Worm (Caenorhabditis elegans) whole organism, late embryonic: ENCODE data around the gene T23G4.127.
"Not testable (repeated sequence)": the region's sequence is repeated elsewhere in the genome, so short reads cannot be mapped to it uniquely, and the experiment has no call there.

Source experiments
- F13H6.1 ChIP-seq: sonication (generic microtip); optimal IDR thresholded peaks from 2 replicates; lab custom pipeline; 2016; ENCODE audit warnings: missing genetic modification characterization, missing compliant biosample characterization
- ceh-30 ChIP-seq: fragments of 150-350 bp; optimal IDR thresholded peaks from 2 replicates; lab custom pipeline; 2014; ENCODE audit warnings: missing biosample characterization, missing genetic modification characterization
- ceh-34 ChIP-seq: sonication (generic microtip); optimal IDR thresholded peaks from 2 replicates; lab custom pipeline; 2016; ENCODE audit warnings: mild to moderate bottlenecking, missing genetic modification characterization, missing compliant biosample characterization
- ceh-48 ChIP-seq: sonication (generic microtip); optimal IDR thresholded peaks from 2 replicates; lab custom pipeline; 2016; ENCODE audit warnings: missing genetic modification characterization, inconsistent platforms, missing compliant biosample characterization
- ceh-6 ChIP-seq: fragments of 200-800 bp; sonication (Bioruptor generic); optimal IDR thresholded peaks from 2 replicates; lab custom pipeline; 2018; ENCODE audit warnings: mild to moderate bottlenecking, missing genetic modification characterization, missing compliant biosample characterization
- dve-1 ChIP-seq: sonication (generic microtip); optimal IDR thresholded peaks from 2 replicates; lab custom pipeline; 2017; ENCODE audit warnings: antibody characterized with exemption, mild to moderate bottlenecking, missing genetic modification characterization, missing compliant biosample characterization
- hlh-13 ChIP-seq: fragments of 200-800 bp; sonication (Bioruptor generic); optimal IDR thresholded peaks from 2 replicates; lab custom pipeline; 2018; ENCODE audit warnings: mild to moderate bottlenecking, missing genetic modification characterization, missing compliant biosample characterization
- hlh-15 ChIP-seq: sonication (generic microtip); optimal IDR thresholded peaks from 2 replicates; lab custom pipeline; 2016; ENCODE audit warnings: missing genetic modification characterization, missing compliant biosample characterization
- npax-4 ChIP-seq: sonication (generic microtip); optimal IDR thresholded peaks from 2 replicates; lab custom pipeline; 2016; ENCODE audit warnings: missing genetic modification characterization, missing compliant biosample characterization
- pha-4 ChIP-seq: fragments of 150-350 bp; optimal IDR thresholded peaks from 2 replicates; lab custom pipeline; 2018; ENCODE audit warnings: missing biosample characterization, missing genetic modification reagents, missing genetic modification characterization
- sox-4 ChIP-seq: sonication (generic microtip); optimal IDR thresholded peaks from 2 replicates; lab custom pipeline; 2017; ENCODE audit warnings: mild to moderate bottlenecking, missing genetic modification characterization, inconsistent platforms, missing compliant biosample characterization
- tbx-7 ChIP-seq: sonication (generic microtip); optimal IDR thresholded peaks from 2 replicates; lab custom pipeline; 2016; ENCODE audit warnings: missing genotype, missing genetic modification characterization, missing compliant biosample characterization
- unc-3 ChIP-seq, 2 experiments: fragments of 200-800 bp in 1 of 2; sonication (Bioruptor generic) in 1 of 2; sonication (generic microtip) in 1 of 2; conservative IDR thresholded peaks in 1 of 2; optimal IDR thresholded peaks in 1 of 2; 2 replicates each; pipeline versions ENCODE4 v1.3.6 to Lab custom; 2016 to 2022; ENCODE audit warnings: missing compliant biosample characterization in 2 of 2, missing genetic modification characterization in 2 of 2, missing genetic modification reagents in 1 of 2
- zip-5 ChIP-seq: sonication (generic microtip); optimal IDR thresholded peaks from 2 replicates; lab custom pipeline; 2016; ENCODE audit warnings: missing genetic modification characterization, missing compliant biosample characterization

DNA sequence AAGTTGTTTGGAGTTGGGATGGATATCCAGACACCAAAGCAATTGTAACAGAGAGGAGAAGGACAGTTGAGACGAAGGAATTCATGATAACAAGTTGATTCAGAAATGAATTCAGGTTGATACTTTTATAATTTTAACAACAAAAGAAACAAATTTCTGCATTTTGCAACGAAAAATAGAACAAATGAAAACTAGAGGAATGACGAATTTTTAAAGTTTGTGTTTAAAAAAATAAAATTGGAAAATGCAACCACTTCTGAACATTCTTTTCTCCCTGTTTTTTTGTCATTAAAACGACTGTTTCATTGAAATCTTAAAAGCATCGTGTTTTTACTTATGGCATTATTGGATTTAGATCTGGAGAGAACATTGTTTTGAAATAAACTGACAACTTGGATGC is 35.9 kb downstream of the T23G4.127 start, which contains the start of gene Y45F10C.2:
- TF ChIP-seq F13H6.1; tbx-7 (tag; lab: Kevin White, UChicago); hlh-15 (tag; lab: Kevin White, UChicago); sox-4 (tag; lab: Kevin White, UChicago); ceh-30 (tag; lab: Kevin White, UChicago); ceh-34 (tag; lab: Kevin White, UChicago); dve-1; npax-4; pha-4; ceh-48; hlh-13; ceh-6 (GFP tag; lab: Kevin White, UChicago); zip-5 (tag; lab: Kevin White, UChicago); unc-3 (GFP tag; conservative IDR thresholded peaks at IDR 0.05; lab: Robert Waterston, UW); unc-3 (tag; optimal IDR thresholded peaks at IDR 0.05; lab: Kevin White, UChicago): not testable (repeated sequence)
